Fruit fly (Drosophila melanogaster) whole organism, wandering third instar larva: ENCODE results near the gene tara.

Experiments used
- Abd-B ChIP-seq: fragments of >200 bp; optimal IDR thresholded peaks from 2 replicates; lab custom pipeline; 2017; ENCODE audit warnings: missing biosample characterization, missing genetic modification characterization
- CG32264 ChIP-seq: fragments of 200-800 bp; sonication (Bioruptor generic); optimal IDR thresholded peaks from 2 replicates; lab custom pipeline; 2016; ENCODE audit warnings: missing biosample characterization, missing genetic modification characterization
- CG9705 ChIP-seq: fragments of 200-800 bp; sonication (Bioruptor generic); optimal IDR thresholded peaks from 2 replicates; lab custom pipeline; 2018; ENCODE audit warnings: missing biosample characterization, mild to moderate bottlenecking, missing genetic modification characterization
- CrebA ChIP-seq: fragments of 200-800 bp; sonication (Bioruptor generic); optimal IDR thresholded peaks from 2 replicates; lab custom pipeline; 2016; ENCODE audit warnings: missing biosample characterization, mild to moderate bottlenecking, missing genetic modification characterization, borderline replicate concordance
- Dfd ChIP-seq: fragments of >200 bp; optimal IDR thresholded peaks from 2 replicates; lab custom pipeline; 2017; ENCODE audit warnings: missing biosample characterization, missing genetic modification characterization
- Dif ChIP-seq: fragments of 200-275, 200-300 bp; sonication (Bioruptor generic); optimal IDR thresholded peaks from 2 replicates; lab custom pipeline; 2018; ENCODE audit warnings: missing biosample characterization, missing genetic modification characterization; ENCODE audit not compliant: partially characterized antibody
- GATAd ChIP-seq: sonication (Bioruptor generic); optimal IDR thresholded peaks from 2 replicates; lab custom pipeline; 2016; ENCODE audit warnings: missing biosample characterization, missing genetic modification characterization
- HLH106 ChIP-seq: fragments of 200-800 bp; optimal IDR thresholded peaks from 3 replicates; lab custom pipeline; 2019; ENCODE audit warnings: missing biosample characterization, mild to moderate bottlenecking, missing genetic modification characterization, moderate library complexity
- Hnf4 ChIP-seq: fragments of 200-800 bp; sonication (Bioruptor generic); optimal IDR thresholded peaks from 2 replicates; lab custom pipeline; 2016; ENCODE audit warnings: missing biosample characterization, mild to moderate bottlenecking, missing genetic modification characterization
- Hr78 ChIP-seq: fragments of >200 bp; optimal IDR thresholded peaks from 2 replicates; lab custom pipeline; 2017; ENCODE audit warnings: missing biosample characterization, missing genetic modification characterization
- Hr83 ChIP-seq: fragments of 200-300 bp; sonication (Bioruptor generic); optimal IDR thresholded peaks from 2 replicates; lab custom pipeline; 2016; ENCODE audit warnings: missing biosample characterization, mild to moderate bottlenecking, missing genetic modification characterization, moderate library complexity; ENCODE audit not compliant: poor library complexity, severe bottlenecking
- Jra ChIP-seq: sonication (Bioruptor generic); optimal IDR thresholded peaks from 2 replicates; lab custom pipeline; 2016; ENCODE audit warnings: missing biosample characterization, missing genetic modification characterization
- Mio ChIP-seq: sonication (Bioruptor generic); optimal IDR thresholded peaks from 2 replicates; lab custom pipeline; 2016; ENCODE audit warnings: missing biosample characterization, missing genetic modification characterization
- Myc ChIP-seq: fragments of >200 bp; optimal IDR thresholded peaks from 2 replicates; lab custom pipeline; 2017
- N ChIP-seq: fragments of >200 bp; optimal IDR thresholded peaks from 2 replicates; lab custom pipeline; 2018; ENCODE audit warnings: missing biosample characterization, missing external identifiers, missing genetic modification characterization
- OdsH ChIP-seq: fragments of 200-800 bp; sonication (Bioruptor generic); optimal IDR thresholded peaks from 2 replicates; lab custom pipeline; 2016; ENCODE audit warnings: missing biosample characterization, mild to moderate bottlenecking, missing genetic modification characterization
- Rel ChIP-seq, 2 experiments: fragments of 200-800 bp; sonication (Bioruptor generic) in 1 of 2; optimal IDR thresholded peaks; 2 replicates in 1 of 2; 3 replicates in 1 of 2; lab custom pipeline; 2016 to 2019; ENCODE audit warnings: mild to moderate bottlenecking in 2 of 2, missing biosample characterization in 2 of 2, missing genetic modification characterization in 2 of 2, moderate library complexity in 1 of 2
- Sp1 ChIP-seq: fragments of 200-800 bp; sonication (Bioruptor generic); optimal IDR thresholded peaks from 3 replicates; lab custom pipeline; 2019; ENCODE audit warnings: missing biosample characterization, mild to moderate bottlenecking, missing genetic modification characterization, moderate library complexity
- Vsx2 ChIP-seq: fragments of 200-300, 225-300 bp; sonication (Bioruptor generic); optimal IDR thresholded peaks from 2 replicates; lab custom pipeline; 2018; ENCODE audit warnings: missing biosample characterization, missing genetic modification characterization; ENCODE audit not compliant: partially characterized antibody
- br ChIP-seq: fragments of 200-800 bp; sonication (Bioruptor generic); optimal IDR thresholded peaks from 2 replicates; lab custom pipeline; 2016; ENCODE audit warnings: missing biosample characterization, missing genetic modification characterization
- brk ChIP-seq: fragments of 200-800 bp; sonication (Bioruptor generic); optimal IDR thresholded peaks from 2 replicates; lab custom pipeline; 2016; ENCODE audit warnings: missing biosample characterization, mild to moderate bottlenecking, missing genetic modification characterization
- dl ChIP-seq, 2 experiments: fragments of 175-275, 200-275 bp in 1 of 2; fragments of 200-275 bp in 1 of 2; sonication (Bioruptor generic); optimal IDR thresholded peaks; lab custom pipeline; 2018; ENCODE audit warnings: mild to moderate bottlenecking in 2 of 2, missing biosample characterization in 2 of 2, missing genetic modification characterization in 2 of 2, moderate library complexity in 2 of 2; ENCODE audit not compliant: partially characterized antibody in 2 of 2, insufficient read depth in 1 of 2
- dmrt93B ChIP-seq: fragments of 200-800 bp; sonication (Bioruptor generic); optimal IDR thresholded peaks from 2 replicates; lab custom pipeline; 2018; ENCODE audit warnings: missing biosample characterization, mild to moderate bottlenecking, missing genetic modification characterization
- dsf ChIP-seq: sonication (Bioruptor generic); optimal IDR thresholded peaks from 2 replicates; lab custom pipeline; 2016; ENCODE audit warnings: missing biosample characterization, missing genetic modification characterization, borderline replicate concordance
- ey ChIP-seq: fragments of 200-800 bp; sonication (Bioruptor generic); optimal IDR thresholded peaks from 2 replicates; lab custom pipeline; 2016; ENCODE audit warnings: missing biosample characterization, missing genetic modification characterization
- foxo ChIP-seq, 2 experiments: fragments of 200-800 bp; sonication (Bioruptor generic); optimal IDR thresholded peaks; 2 replicates in 1 of 2; 3 replicates in 1 of 2; lab custom pipeline; 2016 to 2017; ENCODE audit warnings: missing biosample characterization in 2 of 2, missing genetic modification characterization in 2 of 2
- fru ChIP-seq: fragments of 200-800 bp; sonication (Bioruptor generic); optimal IDR thresholded peaks from 3 replicates; lab custom pipeline; 2016; ENCODE audit warnings: missing biosample characterization, mild to moderate bottlenecking, missing genetic modification characterization
- h ChIP-seq: fragments of 200-800 bp; sonication (Bioruptor generic); optimal IDR thresholded peaks from 3 replicates; lab custom pipeline; 2016; ENCODE audit warnings: missing biosample characterization, mild to moderate bottlenecking, missing genetic modification characterization
- jim ChIP-seq: fragments of 175-275, 200-325 bp; sonication (Bioruptor generic); optimal IDR thresholded peaks from 2 replicates; lab custom pipeline; 2016; ENCODE audit warnings: missing biosample characterization, mild to moderate bottlenecking, missing genetic modification characterization
- lola ChIP-seq: fragments of >200 bp; optimal IDR thresholded peaks from 2 replicates; lab custom pipeline; 2017; ENCODE audit warnings: missing biosample characterization, missing genetic modification characterization
- pan ChIP-seq: fragments of >200 bp; optimal IDR thresholded peaks from 2 replicates; lab custom pipeline; 2017
- psq ChIP-seq: fragments of 200-800 bp; sonication (Bioruptor generic); optimal IDR thresholded peaks from 3 replicates; lab custom pipeline; 2017; ENCODE audit warnings: missing biosample characterization, mild to moderate bottlenecking, missing genetic modification characterization, moderate library complexity
- rgr ChIP-seq: fragments of 200-800 bp; sonication (Bioruptor generic); optimal IDR thresholded peaks from 3 replicates; lab custom pipeline; 2016; ENCODE audit warnings: missing biosample characterization, mild to moderate bottlenecking, missing genetic modification characterization
- sage ChIP-seq: fragments of 200-800 bp; sonication (Bioruptor generic); optimal IDR thresholded peaks from 2 replicates; lab custom pipeline; 2016; ENCODE audit warnings: missing biosample characterization, mild to moderate bottlenecking, missing genetic modification characterization
- sv ChIP-seq: fragments of 200-800 bp; sonication (Bioruptor generic); optimal IDR thresholded peaks from 3 replicates; lab custom pipeline; 2016; ENCODE audit warnings: missing biosample characterization, missing genetic modification characterization
- tai ChIP-seq: sonication (Bioruptor generic); optimal IDR thresholded peaks from 2 replicates; lab custom pipeline; 2016; ENCODE audit warnings: missing biosample characterization, missing genetic modification characterization
- usp ChIP-seq: fragments of >200 bp; optimal IDR thresholded peaks from 2 replicates; lab custom pipeline; 2017; ENCODE audit warnings: missing biosample characterization, missing genetic modification characterization
- woc ChIP-seq: sonication (Bioruptor generic); optimal IDR thresholded peaks from 2 replicates; lab custom pipeline; 2016; ENCODE audit warnings: missing biosample characterization, mild to moderate bottlenecking, missing genetic modification characterization

Gene tara

dm6 chr3R:16222300-16222903, 3.0 kb upstream of the tara start:
- TF ChIP-seq foxo (GFP tag; optimal IDR thresholded peaks at IDR 0.05; lab: Kevin White, UChicago) = peak; percentile 88 to 97
- TF ChIP-seq CrebA (GFP tag; lab: Kevin White, UChicago) = peak; percentile 91
- TF ChIP-seq dmrt93B = peak; percentile 92
- TF ChIP-seq N (GFP tag; lab: Kevin White, UChicago) = no peak
- TF ChIP-seq tai = peak; percentile 95
- TF ChIP-seq Myc (lab: Kevin White, UChicago) = no peak
- TF ChIP-seq psq (GFP tag; lab: Kevin White, UChicago) = peak; percentile 83
- TF ChIP-seq Dif (GFP tag; lab: Kevin White, UChicago) = no peak
- TF ChIP-seq brk (GFP tag; lab: Kevin White, UChicago) = peak; percentile 94
- peak; percentile 87 for TF ChIP-seq CG9705
- peak; percentile 95 for TF ChIP-seq OdsH
- peak; percentile 98 for TF ChIP-seq CG32264 (GFP tag; lab: Kevin White, UChicago)
- TF ChIP-seq ey = peak; percentile 98
- TF ChIP-seq h (GFP tag; lab: Kevin White, UChicago) = peak; percentile 99
- TF ChIP-seq sv (GFP tag; lab: Kevin White, UChicago) = peak; percentile 98
- peak; percentile 94 for TF ChIP-seq Sp1 (GFP tag; lab: Kevin White, UChicago)
- TF ChIP-seq Hnf4 = peak; percentile 97
- TF ChIP-seq dl (GFP tag; optimal IDR thresholded peaks at IDR 0.05; lab: Kevin White, UChicago; ENCODE audit: insufficient read depth in 1 of 2, partially characterized antibody in 2 of 2) = no peak
- TF ChIP-seq jim = peak; percentile 34
- TF ChIP-seq rgr (GFP tag; lab: Kevin White, UChicago) = peak; percentile 92
- peak; percentile 89 for TF ChIP-seq GATAd (GFP tag; lab: Kevin White, UChicago)
- TF ChIP-seq dsf (GFP tag; lab: Kevin White, UChicago) = peak; percentile 81
- TF ChIP-seq Rel (GFP tag; optimal IDR thresholded peaks at IDR 0.05; lab: Kevin White, UChicago) = peak; percentile 86
- TF ChIP-seq Rel (tag; optimal IDR thresholded peaks at IDR 0.05; lab: Kevin White, UChicago) = peak; percentile 85
- TF ChIP-seq Jra = peak; percentile 92
- peak; percentile 97 for TF ChIP-seq HLH106
- TF ChIP-seq usp = no peak
- no peak for TF ChIP-seq pan (lab: Kevin White, UChicago)
- no peak for TF ChIP-seq Vsx2
- no peak for TF ChIP-seq Abd-B
- peak; percentile 95 for TF ChIP-seq sage (GFP tag; lab: Kevin White, UChicago)
- peak; percentile 97 for TF ChIP-seq fru (GFP tag; lab: Kevin White, UChicago)
- TF ChIP-seq Mio (GFP tag; lab: Kevin White, UChicago) = peak; percentile 93
- TF ChIP-seq br (GFP tag; lab: Kevin White, UChicago) = peak; percentile 97
- TF ChIP-seq woc = peak; percentile 98
- TF ChIP-seq lola (GFP tag; lab: Kevin White, UChicago) = no peak
- no peak for TF ChIP-seq Dfd (GFP tag; lab: Kevin White, UChicago)
- peak; percentile 80 for TF ChIP-seq Hr83 (GFP tag; lab: Kevin White, UChicago)
- TF ChIP-seq Hr78 = no peak

DNA sequence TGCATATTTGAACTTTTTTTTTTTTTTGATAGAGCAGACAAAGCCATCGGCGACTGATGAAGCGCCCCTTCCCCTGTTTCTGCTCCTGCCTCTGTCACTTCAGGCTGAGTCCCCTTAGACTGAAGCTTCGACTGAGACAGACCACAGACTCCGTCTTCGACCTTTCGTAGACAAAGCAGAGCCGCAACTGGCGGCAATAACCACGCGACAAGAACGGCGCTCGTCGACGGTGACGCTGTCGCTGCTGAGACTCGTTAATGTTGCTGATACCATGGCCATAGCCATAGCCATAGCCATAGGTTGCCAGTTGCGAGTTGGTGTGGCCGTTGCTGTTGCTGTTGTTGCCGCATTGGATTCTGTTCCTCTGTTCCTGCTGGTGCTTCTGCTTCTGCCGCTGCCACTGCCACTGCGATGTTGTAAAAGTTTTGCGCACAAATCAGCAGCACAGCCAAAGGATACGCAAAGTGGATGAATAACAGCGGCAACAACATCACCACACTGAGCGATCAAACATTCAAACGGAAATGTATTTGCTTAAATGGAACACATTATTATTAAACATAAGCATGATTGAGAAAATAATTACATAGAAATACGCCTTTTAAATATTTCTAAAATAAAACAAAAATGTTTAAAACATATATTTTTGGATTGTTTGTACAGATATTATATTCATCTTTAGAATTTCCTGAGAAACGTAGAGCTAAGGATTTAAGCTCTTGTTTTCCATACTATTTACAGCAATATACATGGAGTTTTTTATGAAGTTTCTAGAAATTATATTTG, 2.0 kb upstream of the tara start:
- TF ChIP-seq Rel (GFP tag; optimal IDR thresholded peaks at IDR 0.05; lab: Kevin White, UChicago) (no peak), Rel (tag; optimal IDR thresholded peaks at IDR 0.05; lab: Kevin White, UChicago) (no peak), lola (GFP tag; lab: Kevin White, UChicago) (no peak), Mio (GFP tag; lab: Kevin White, UChicago) (no peak), HLH106 (peak; percentile 8), Jra (no peak), dl (GFP tag; optimal IDR thresholded peaks at IDR 0.05; lab: Kevin White, UChicago; ENCODE audit: insufficient read depth in 1 of 2, partially characterized antibody in 2 of 2) (no peak), CG32264 (GFP tag; lab: Kevin White, UChicago) (no peak), psq (GFP tag; lab: Kevin White, UChicago) (peak; percentile 27), rgr (GFP tag; lab: Kevin White, UChicago) (no peak), Abd-B (no peak), Vsx2 (no peak), sv (GFP tag; lab: Kevin White, UChicago) (no peak), dmrt93B (no peak), usp (no peak), pan (lab: Kevin White, UChicago) (no peak), h (GFP tag; lab: Kevin White, UChicago) (peak; percentile 18), foxo (GFP tag; optimal IDR thresholded peaks at IDR 0.05; lab: Kevin White, UChicago) (peak in 1 of 2 experiments; percentile 30), woc (no peak), sage (GFP tag; lab: Kevin White, UChicago) (no peak), jim (no peak), CrebA (GFP tag; lab: Kevin White, UChicago) (no peak), Hr78 (no peak), brk (GFP tag; lab: Kevin White, UChicago) (no peak), fru (GFP tag; lab: Kevin White, UChicago) (peak; percentile 41), br (GFP tag; lab: Kevin White, UChicago) (no peak), Sp1 (GFP tag; lab: Kevin White, UChicago) (peak; percentile 23), Dif (GFP tag; lab: Kevin White, UChicago) (no peak), Hr83 (GFP tag; lab: Kevin White, UChicago) (no peak), Myc (lab: Kevin White, UChicago) (no peak), N (GFP tag; lab: Kevin White, UChicago) (no peak), OdsH (peak; percentile 28), ey (no peak), Hnf4 (no peak), CG9705 (no peak), dsf (GFP tag; lab: Kevin White, UChicago) (no peak), Dfd (GFP tag; lab: Kevin White, UChicago) (no peak), tai (peak; percentile 17), GATAd (GFP tag; lab: Kevin White, UChicago) (no peak)
